Worm (Caenorhabditis elegans) whole organism, mixed stage, embryonic: Measurements from ENCODE around the gene Y14H12A.1.

Source experiments
- M03D4.4 ChIP-seq: sonication (generic microtip); optimal IDR thresholded peaks from 2 replicates; lab custom pipeline; 2017; ENCODE audit warnings: mild to moderate bottlenecking, missing genetic modification characterization, missing compliant biosample characterization
- bed-3 ChIP-seq: fragments of 200-800 bp; sonication (Bioruptor generic); optimal IDR thresholded peaks from 3 replicates; lab custom pipeline; 2018; ENCODE audit warnings: mild to moderate bottlenecking, missing genetic modification characterization, moderate library complexity, missing compliant biosample characterization
- blmp-1 ChIP-seq: fragments of 150-350 bp; optimal IDR thresholded peaks from 2 replicates; lab custom pipeline; 2014; ENCODE audit warnings: missing biosample characterization, missing genetic modification characterization
- ceh-39 ChIP-seq: fragments of 150-350 bp; optimal IDR thresholded peaks from 2 replicates; lab custom pipeline; 2014; ENCODE audit warnings: missing biosample characterization, missing genetic modification characterization
- ceh-43 ChIP-seq: fragments of 200-800 bp; sonication (Bioruptor generic); optimal IDR thresholded peaks from 2 replicates; lab custom pipeline; 2018; ENCODE audit warnings: mild to moderate bottlenecking, missing genetic modification characterization, moderate library complexity, missing compliant biosample characterization
- ceh-83 ChIP-seq: fragments of 200-800 bp; sonication (Bioruptor generic); optimal IDR thresholded peaks from 2 replicates; lab custom pipeline; 2018; ENCODE audit warnings: mild to moderate bottlenecking, missing genetic modification characterization, missing compliant biosample characterization
- cnd-1 ChIP-seq: fragments of 200-800 bp; sonication (Bioruptor generic); optimal IDR thresholded peaks from 2 replicates; lab custom pipeline; 2018; ENCODE audit warnings: mild to moderate bottlenecking, missing genetic modification characterization, missing compliant biosample characterization
- elt-1 ChIP-seq: sonication (generic microtip); optimal IDR thresholded peaks from 2 replicates; lab custom pipeline; 2017; ENCODE audit warnings: missing genetic modification characterization, mild to moderate bottlenecking, missing compliant biosample characterization, antibody characterized with exemption, moderate library complexity, borderline replicate concordance; ENCODE audit not compliant: insufficient read depth
- elt-3 ChIP-seq: fragments of 150-350 bp; optimal IDR thresholded peaks from 2 replicates; lab custom pipeline; 2014; ENCODE audit warnings: missing biosample characterization, missing genetic modification characterization
- flh-1 ChIP-seq: fragments of 200-800 bp; sonication (Bioruptor generic); optimal IDR thresholded peaks from 2 replicates; lab custom pipeline; 2018; ENCODE audit warnings: mild to moderate bottlenecking, missing genetic modification characterization, moderate library complexity, missing compliant biosample characterization
- ham-2 ChIP-seq: fragments of 200-800 bp; sonication (Bioruptor generic); optimal IDR thresholded peaks from 2 replicates; lab custom pipeline; 2018; ENCODE audit warnings: mild to moderate bottlenecking, missing genetic modification characterization, missing compliant biosample characterization
- hlh-1 ChIP-seq: fragments of 150-350 bp; optimal IDR thresholded peaks from 2 replicates; lab custom pipeline; 2014; ENCODE audit warnings: missing biosample characterization, missing genetic modification reagents, missing genetic modification characterization
- lin-13 ChIP-seq: fragments of 150-350 bp; optimal IDR thresholded peaks from 2 replicates; lab custom pipeline; 2014; ENCODE audit warnings: missing biosample characterization, missing genetic modification characterization
- lin-32 ChIP-seq: fragments of 200-800 bp; sonication (Bioruptor generic); optimal IDR thresholded peaks from 2 replicates; lab custom pipeline; 2018; ENCODE audit warnings: mild to moderate bottlenecking, missing genetic modification characterization, missing compliant biosample characterization
- lsy-2 ChIP-seq: fragments of 150-350 bp; optimal IDR thresholded peaks from 2 replicates; lab custom pipeline; 2014; ENCODE audit warnings: missing biosample characterization, missing genetic modification characterization
- mab-5 ChIP-seq: fragments of 150-350 bp; optimal IDR thresholded peaks from 2 replicates; lab custom pipeline; 2014; ENCODE audit warnings: missing biosample characterization, missing genetic modification characterization
- mep-1 ChIP-seq: fragments of 150-350 bp; optimal IDR thresholded peaks from 2 replicates; lab custom pipeline; 2017; ENCODE audit warnings: missing biosample characterization, missing genetic modification reagents, missing genetic modification characterization, inconsistent platforms
- mls-2 ChIP-seq: sonication (generic microtip); optimal IDR thresholded peaks from 2 replicates; lab custom pipeline; 2016; ENCODE audit warnings: mild to moderate bottlenecking, missing genetic modification characterization, moderate library complexity, missing compliant biosample characterization
- nhr-12 ChIP-seq: fragments of 150-350 bp; optimal IDR thresholded peaks from 2 replicates; lab custom pipeline; 2014; ENCODE audit warnings: missing biosample characterization, missing genetic modification characterization
- nhr-2 ChIP-seq: fragments of 150-350 bp; optimal IDR thresholded peaks from 2 replicates; lab custom pipeline; 2014; ENCODE audit warnings: missing biosample characterization, missing genetic modification characterization
- nhr-237 ChIP-seq: fragments of 150-350 bp; optimal IDR thresholded peaks from 2 replicates; lab custom pipeline; 2014; ENCODE audit warnings: missing biosample characterization, missing genetic modification characterization
- nhr-28 ChIP-seq: fragments of 150-350 bp; optimal IDR thresholded peaks from 2 replicates; lab custom pipeline; 2014; ENCODE audit warnings: missing biosample characterization, missing genetic modification characterization
- sem-2 ChIP-seq: fragments of 200-800 bp; sonication (Bioruptor generic); optimal IDR thresholded peaks from 2 replicates; lab custom pipeline; 2018; ENCODE audit warnings: mild to moderate bottlenecking, missing genetic modification characterization, missing compliant biosample characterization
- snpc-4 ChIP-seq: fragments of 150-350 bp; optimal IDR thresholded peaks from 2 replicates; lab custom pipeline; 2014; ENCODE audit warnings: missing biosample characterization, missing genetic modification characterization
- sptf-1 ChIP-seq: sonication (generic microtip); optimal IDR thresholded peaks from 2 replicates; lab custom pipeline; 2017; ENCODE audit warnings: mild to moderate bottlenecking, missing genetic modification characterization, moderate library complexity, missing compliant biosample characterization
- tbx-8 ChIP-seq: fragments of 200-800 bp; sonication (Bioruptor generic); optimal IDR thresholded peaks from 2 replicates; lab custom pipeline; 2018; ENCODE audit warnings: mild to moderate bottlenecking, missing genetic modification characterization, moderate library complexity, missing compliant biosample characterization
- unc-120 ChIP-seq: sonication (generic microtip); optimal IDR thresholded peaks from 2 replicates; lab custom pipeline; 2017; ENCODE audit warnings: missing genetic modification characterization, missing compliant biosample characterization; ENCODE audit not compliant: poor library complexity, severe bottlenecking
- unc-39 ChIP-seq: fragments of 150-350 bp; optimal IDR thresholded peaks from 2 replicates; lab custom pipeline; 2014; ENCODE audit warnings: missing biosample characterization, missing genetic modification characterization
- unc-62 ChIP-seq: fragments of 150-350 bp; optimal IDR thresholded peaks from 2 replicates; lab custom pipeline; 2014; ENCODE audit warnings: missing biosample characterization, missing genetic modification reagents, missing genetic modification characterization
- zip-8 ChIP-seq: fragments of 150-350 bp; optimal IDR thresholded peaks from 2 replicates; lab custom pipeline; 2014; ENCODE audit warnings: missing biosample characterization, missing genetic modification characterization
- ztf-11 ChIP-seq: fragments of 150-350 bp; optimal IDR thresholded peaks from 2 replicates; lab custom pipeline; 2014; ENCODE audit warnings: missing biosample characterization, missing genetic modification characterization

Gene Y14H12A.1

ce11 chrII:4028276-4028675, 35.3 kb downstream of the Y14H12A.1 start, which contains the start of gene K07D4.9:
Gene K07D4.9, plus strand, starts transcription at chrII:4028576.
- TF ChIP-seq snpc-4 (no peak), zip-8 (no peak), hlh-1 (tag; lab: Kevin White, UChicago) (no peak), elt-3 (tag; lab: Kevin White, UChicago) (no peak), mab-5 (tag; lab: Kevin White, UChicago) (no peak), sem-2 (no peak), nhr-12 (tag; lab: Kevin White, UChicago) (no peak), ceh-39 (tag; lab: Kevin White, UChicago) (no peak), ham-2 (no peak), lin-13 (no peak), bed-3 (GFP tag; lab: Kevin White, UChicago) (no peak), nhr-28 (no peak), sptf-1 (tag; lab: Kevin White, UChicago) (no peak), flh-1 (GFP tag; lab: Kevin White, UChicago) (no peak)

DNA sequence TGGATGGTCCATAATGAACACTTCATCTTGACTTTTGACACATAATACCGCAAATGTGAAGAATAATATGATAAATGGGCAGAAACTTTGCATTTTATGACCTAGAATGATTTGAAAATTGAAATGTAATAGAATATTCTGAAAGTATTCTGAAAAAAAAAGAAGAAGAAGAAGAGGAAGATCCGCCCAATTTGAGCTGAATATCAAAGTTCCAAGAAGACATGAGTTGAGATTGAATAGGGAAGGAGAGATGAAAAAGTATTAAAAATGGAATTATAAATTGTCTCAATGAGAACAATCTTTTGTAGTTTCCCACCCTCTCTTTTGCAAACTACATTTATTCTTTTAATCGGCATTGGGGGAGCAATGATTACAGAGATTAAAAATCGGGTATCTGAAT, 39.3 kb downstream of the Y14H12A.1 start, which contains the start of gene K07D4.4:
TSS of gene K07D4.4 (minus strand) at position 101 of the 400 bp plus-strand sequence.
- TF ChIP-seq elt-3 (tag; lab: Kevin White, UChicago) (no peak), sem-2 (no peak), blmp-1 (tag; lab: Kevin White, UChicago) (no peak), lin-32 (GFP tag; lab: Kevin White, UChicago) (no peak), ceh-43 (GFP tag; lab: Kevin White, UChicago) (no peak), sptf-1 (tag; lab: Kevin White, UChicago) (no peak), nhr-28 (no peak), snpc-4 (no peak), mls-2 (tag; lab: Kevin White, UChicago) (no peak), M03D4.4 (no peak), mep-1 (no peak), nhr-237 (no peak), unc-62 (GFP tag; lab: Kevin White, UChicago) (no peak), lsy-2 (tag; lab: Kevin White, UChicago) (no peak), nhr-12 (tag; lab: Kevin White, UChicago) (no peak), flh-1 (GFP tag; lab: Kevin White, UChicago) (no peak)
- TF ChIP-seq, all 35 proteins: peak for 0

ce11 chrII:4038541-4038940, 45.5 kb downstream of the Y14H12A.1 start, which contains the start of gene pqn-48:
Gene pqn-48, plus strand, starts transcription at chrII:4038884.
- no peak for TF ChIP-seq cnd-1 (tag; lab: Kevin White, UChicago)
- no peak for TF ChIP-seq snpc-4
- no peak for TF ChIP-seq zip-8
- peak; percentile 49 for TF ChIP-seq unc-120 (tag; lab: Kevin White, UChicago)
- TF ChIP-seq hlh-1 (tag; lab: Kevin White, UChicago), result peak; percentile 32

DNA sequence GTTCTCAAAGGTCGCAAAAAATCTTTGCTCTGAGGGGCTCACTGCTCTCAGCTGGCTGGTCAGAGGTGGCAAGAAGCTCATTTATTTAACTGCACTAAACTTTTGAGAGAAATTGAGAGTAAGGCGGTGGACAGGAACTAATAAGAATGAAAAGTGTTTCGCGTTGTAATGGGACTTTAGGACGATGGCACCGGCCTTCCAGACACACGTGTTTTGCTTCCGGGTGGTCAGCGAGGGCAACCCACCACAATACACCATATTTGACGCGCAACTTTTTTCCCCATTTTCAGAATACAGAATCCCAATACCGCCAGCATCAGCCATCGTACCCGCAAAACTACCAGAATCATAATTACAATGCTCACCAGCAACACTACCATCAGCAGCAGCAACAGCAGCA, 47.1 kb downstream of the Y14H12A.1 start:
- TF ChIP-seq lin-13 (no peak), mep-1 (no peak), lsy-2 (tag; lab: Kevin White, UChicago) (no peak), nhr-28 (no peak), hlh-1 (tag; lab: Kevin White, UChicago) (no peak), ztf-11 (no peak), nhr-2 (tag; lab: Kevin White, UChicago) (no peak), ceh-83 (GFP tag; lab: Kevin White, UChicago) (no peak), tbx-8 (GFP tag; lab: Kevin White, UChicago) (no peak), sptf-1 (tag; lab: Kevin White, UChicago) (no peak), unc-39 (no peak), M03D4.4 (no peak), bed-3 (GFP tag; lab: Kevin White, UChicago) (no peak)

ce11 chrII:4042696-4043095, 49.7 kb downstream of the Y14H12A.1 start:
- TF ChIP-seq blmp-1 (tag; lab: Kevin White, UChicago), result no peak
- no peak for TF ChIP-seq mab-5 (tag; lab: Kevin White, UChicago)
- no peak for TF ChIP-seq flh-1 (GFP tag; lab: Kevin White, UChicago)
- no peak for TF ChIP-seq ham-2
- TF ChIP-seq mls-2 (tag; lab: Kevin White, UChicago), result no peak
- no peak for TF ChIP-seq bed-3 (GFP tag; lab: Kevin White, UChicago)
- TF ChIP-seq zip-8, result no peak
- no peak for TF ChIP-seq unc-120 (tag; lab: Kevin White, UChicago)
- no peak for TF ChIP-seq M03D4.4
- TF ChIP-seq lin-13, result no peak
- TF ChIP-seq tbx-8 (GFP tag; lab: Kevin White, UChicago), result no peak
- TF ChIP-seq nhr-2 (tag; lab: Kevin White, UChicago), result no peak
- TF ChIP-seq hlh-1 (tag; lab: Kevin White, UChicago), result no peak
- no peak for TF ChIP-seq elt-1 (tag; lab: Kevin White, UChicago)
- TF ChIP-seq lsy-2 (tag; lab: Kevin White, UChicago), result no peak
- no peak for TF ChIP-seq ztf-11
- no peak for TF ChIP-seq nhr-12 (tag; lab: Kevin White, UChicago)
- TF ChIP-seq nhr-28, result no peak
